Fruit fly (Drosophila melanogaster): ENCODE data around the gene mRpS18A.

The mRpS18A gene

DNA sequence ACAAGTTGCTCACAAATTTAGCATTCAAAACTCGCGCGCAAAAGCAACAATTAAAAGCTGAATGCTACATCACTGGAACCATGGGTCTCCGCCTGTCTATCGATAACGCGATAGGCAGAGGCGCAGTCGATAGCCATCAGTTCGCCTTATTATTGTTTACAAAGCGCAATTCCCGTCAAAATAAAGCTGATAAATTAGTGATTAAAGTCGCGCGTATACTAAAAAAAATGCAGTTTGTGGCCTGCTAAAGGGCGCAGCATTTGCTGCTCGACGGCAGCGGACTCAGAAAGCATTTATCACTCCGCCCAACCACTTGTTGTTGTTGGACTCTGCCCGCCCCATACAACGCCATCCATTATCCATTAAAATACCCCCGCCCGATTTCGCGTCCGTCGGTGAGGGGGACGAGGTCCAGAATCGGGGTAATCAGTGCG, 44.6 kb downstream of the mRpS18A start, which contains the start of gene CG11737 (continued):
- no peak for TF ChIP-seq CG4404 (GFP tag; IDR thresholded peaks at IDR 0.05)
- peak; percentile 82 for TF ChIP-seq CG2116 (GFP tag; optimal IDR thresholded peaks at IDR 0.05)
- TF ChIP-seq CG9609 (GFP tag; optimal IDR thresholded peaks at IDR 0.05) = no peak
- TF ChIP-seq ase (GFP tag; IDR thresholded peaks at IDR 0.05) = no peak
- no peak for TF ChIP-seq CG15601 (tag; optimal IDR thresholded peaks at IDR 0.05)
- TF ChIP-seq cas (GFP tag; IDR thresholded peaks at IDR 0.05) = no peak
- TF ChIP-seq CG15011 (GFP tag; optimal IDR thresholded peaks at IDR 0.05) = no peak
- TF ChIP-seq CG7372 (GFP tag; IDR thresholded peaks at IDR 0.05) = no peak
- TF ChIP-seq CG10462 (GFP tag; optimal IDR thresholded peaks at IDR 0.05) = no peak
- TF ChIP-seq pan (optimal IDR thresholded peaks at IDR 0.05) = no peak
- TF ChIP-seq pan (GFP tag; optimal IDR thresholded peaks at IDR 0.05 in 1 of 2, IDR thresholded peaks at IDR 0.05 in 1 of 2) = no peak
- TF ChIP-seq Mad (GFP tag; optimal IDR thresholded peaks at IDR 0.05) = no peak
- no peak for TF ChIP-seq Tbp (GFP tag; optimal IDR thresholded peaks at IDR 0.05)
- no peak for TF ChIP-seq Six4 (GFP tag; optimal IDR thresholded peaks at IDR 0.05)
- TF ChIP-seq CG18764 (GFP tag; optimal IDR thresholded peaks at IDR 0.05) = no peak
- peak; percentile 69 for TF ChIP-seq scrt (GFP tag; optimal IDR thresholded peaks at IDR 0.05)
- TF ChIP-seq pita (GFP tag; optimal IDR thresholded peaks at IDR 0.05) = no peak
- no peak for TF ChIP-seq Deaf1 (tag; optimal IDR thresholded peaks at IDR 0.05)
- TF ChIP-seq run (tag; optimal IDR thresholded peaks at IDR 0.05) = no peak
- TF ChIP-seq klu (GFP tag; IDR thresholded peaks at IDR 0.05) = no peak
- TF ChIP-seq Hmr (GFP tag; optimal IDR thresholded peaks at IDR 0.05) = no peak
- no peak for TF ChIP-seq lov (optimal IDR thresholded peaks at IDR 0.05)
- TF ChIP-seq lov (GFP tag; IDR thresholded peaks at IDR 0.05) = no peak
- peak; percentile 36 for TF ChIP-seq Sin3A (optimal IDR thresholded peaks at IDR 0.05)
- no peak for TF ChIP-seq Oaz (GFP tag; IDR thresholded peaks at IDR 0.05)
- TF ChIP-seq PHDP (tag; optimal IDR thresholded peaks at IDR 0.05) = no peak
- TF ChIP-seq CG12391 (tag; optimal IDR thresholded peaks at IDR 0.05) = no peak
- no peak for TF ChIP-seq CG3407 (GFP tag; optimal IDR thresholded peaks at IDR 0.05)
- no peak for TF ChIP-seq ems (GFP tag; optimal IDR thresholded peaks at IDR 0.05)
- TF ChIP-seq Trl (optimal IDR thresholded peaks at IDR 0.05) = no peak
- TF ChIP-seq Trl (GFP tag; optimal IDR thresholded peaks at IDR 0.05) = no peak
- TF ChIP-seq nom (GFP tag; optimal IDR thresholded peaks at IDR 0.05) = no peak
- no peak for TF ChIP-seq bowl (GFP tag; IDR thresholded peaks at IDR 0.05)
- no peak for TF ChIP-seq CG2889 (GFP tag; IDR thresholded peaks at IDR 0.05)
- TF ChIP-seq CG7271 (tag; optimal IDR thresholded peaks at IDR 0.05) = no peak
- no peak for TF ChIP-seq CG32772 (GFP tag; IDR thresholded peaks at IDR 0.05)
- TF ChIP-seq CG17912 (GFP tag; optimal IDR thresholded peaks at IDR 0.05) = no peak
- no peak for TF ChIP-seq Dad (GFP tag; optimal IDR thresholded peaks at IDR 0.05)
- no peak for TF ChIP-seq CG13296 (GFP tag; optimal IDR thresholded peaks at IDR 0.05)
- no peak for TF ChIP-seq sqz (GFP tag; optimal IDR thresholded peaks at IDR 0.05)
- no peak for TF ChIP-seq CG2678 (tag; optimal IDR thresholded peaks at IDR 0.05)
- no peak for TF ChIP-seq H2.0 (GFP tag; IDR thresholded peaks at IDR 0.05)
- TF ChIP-seq chn (GFP tag; optimal IDR thresholded peaks at IDR 0.05) = no peak
- TF ChIP-seq Nf-YC (tag; optimal IDR thresholded peaks at IDR 0.05) = no peak
- TF ChIP-seq CG6791 (GFP tag; IDR thresholded peaks at IDR 0.05; ENCODE audit: partially characterized antibody) = peak; percentile 82
- no peak for TF ChIP-seq ci (GFP tag; IDR thresholded peaks at IDR 0.05)
- no peak for TF ChIP-seq tap (tag; optimal IDR thresholded peaks at IDR 0.05)
- peak; percentile 57 for TF ChIP-seq Abd-B (GFP tag; optimal IDR thresholded peaks at IDR 0.05)
- TF ChIP-seq ro (GFP tag; IDR thresholded peaks at IDR 0.05) = no peak
- peak; percentile 50 for TF ChIP-seq CG4617 (GFP tag; optimal IDR thresholded peaks at IDR 0.05; ENCODE audit: borderline replicate concordance)
- no peak for TF ChIP-seq CG8281 (tag; optimal IDR thresholded peaks at IDR 0.05)
- TF ChIP-seq Ada2b (GFP tag; IDR thresholded peaks at IDR 0.05) = no peak
- no peak for TF ChIP-seq al (GFP tag; IDR thresholded peaks at IDR 0.05)
- no peak for TF ChIP-seq Mrtf (GFP tag; IDR thresholded peaks at IDR 0.05)

Measured in whole organism, embryonic.